Worm (Caenorhabditis elegans): ENCODE results near the gene F49E12.7.

DNA sequence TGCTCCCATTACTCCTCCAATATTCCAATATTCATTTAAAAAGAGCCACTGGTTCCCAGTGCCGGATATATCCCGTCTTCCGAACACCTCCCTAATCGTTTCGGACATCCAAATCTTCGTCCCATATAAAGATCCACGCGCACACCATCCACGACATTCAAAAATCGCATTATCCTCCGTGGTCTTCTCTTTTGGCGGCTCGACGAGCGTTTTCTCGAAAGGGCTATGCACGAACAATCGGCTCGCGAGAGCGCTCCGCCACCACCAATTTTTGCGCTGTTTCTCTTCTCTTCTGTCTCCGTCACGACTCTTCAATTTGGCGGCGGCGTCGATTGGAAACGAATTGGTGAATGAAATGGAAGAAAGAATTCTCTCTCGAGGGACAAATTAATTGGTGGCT lies 42.7 kb downstream of the F49E12.7 start:
- TF ChIP-seq unc-62 (GFP tag; optimal IDR thresholded peaks at IDR 0.05) (no peak), lin-13 (GFP tag; optimal IDR thresholded peaks at IDR 0.05) (no peak), ztf-11 (tag; optimal IDR thresholded peaks at IDR 0.05) (no peak), ama-1 (optimal IDR thresholded peaks at IDR 0.05) (no peak), blmp-1 (tag; optimal IDR thresholded peaks at IDR 0.05; ENCODE audit: insufficient read depth) (no peak), alr-1 (tag; optimal IDR thresholded peaks at IDR 0.05) (no peak), nhr-10 (tag; optimal IDR thresholded peaks at IDR 0.05) (no peak), lin-39 (tag; optimal IDR thresholded peaks at IDR 0.05) (no peak)
